Fruit fly (Drosophila melanogaster) Kc167 (cell line): Measurements from ENCODE around the gene Rok.

Experiments used
- Myc ChIP-seq: fragments of >200 bp; optimal IDR thresholded peaks from 2 replicates; lab custom pipeline; 2017; ENCODE audit warnings: missing external identifiers
- Sin3A ChIP-seq: fragments of >200 bp; optimal IDR thresholded peaks from 2 replicates; lab custom pipeline; 2018; ENCODE audit warnings: missing external identifiers
- h ChIP-seq: fragments of >200 bp; optimal IDR thresholded peaks from 3 replicates; lab custom pipeline; 2018; ENCODE audit warnings: missing external identifiers
- insv ChIP-seq: fragments of >200 bp; optimal IDR thresholded peaks from 3 replicates; lab custom pipeline; 2018; ENCODE audit warnings: missing external identifiers
- psq ChIP-seq: fragments of >200 bp; optimal IDR thresholded peaks from 2 replicates; lab custom pipeline; 2017; ENCODE audit warnings: missing external identifiers
- ttk ChIP-seq: sonication (Bioruptor generic); optimal IDR thresholded peaks from 2 replicates; lab custom pipeline; 2017; ENCODE audit warnings: missing external identifiers

Rok gene

dm6 chrX:16643363-16643946, 6.2 kb upstream of the Rok start:
- TF ChIP-seq insv (lab: Kevin White, UChicago) (no peak), ttk (no peak), psq (no peak), Sin3A (no peak), Myc (no peak), h (lab: Kevin White, UChicago) (no peak)

DNA sequence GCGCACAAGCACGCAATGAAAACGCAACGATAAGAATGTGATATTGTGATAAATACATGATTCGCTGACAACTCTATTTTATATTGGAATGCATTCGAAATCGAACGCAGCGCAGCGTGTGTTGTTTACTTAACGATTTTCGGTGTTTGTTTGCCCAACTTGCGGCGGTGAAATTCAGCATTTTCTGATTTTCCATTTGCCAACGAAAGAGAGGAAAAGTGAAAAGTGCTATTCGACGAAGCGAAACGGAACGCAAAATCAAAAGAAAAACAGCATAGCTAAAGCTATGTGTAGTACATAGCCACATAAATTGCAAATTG, 3.8 kb upstream of the Rok start:
- TF ChIP-seq psq (no peak), insv (lab: Kevin White, UChicago) (no peak), ttk (no peak), Sin3A (no peak), Myc (no peak), h (lab: Kevin White, UChicago) (no peak)

dm6 chrX:16640260-16641100, 3.3 kb upstream of the Rok start, which contains the start of the genes SNRPG and mthl1:
Gene SNRPG, minus strand, starts transcription at chrX:16640419.
Gene mthl1, plus strand, starts transcription at chrX:16640968.
- no peak for TF ChIP-seq psq
- no peak for TF ChIP-seq ttk
- TF ChIP-seq h (lab: Kevin White, UChicago), result no peak
- TF ChIP-seq Myc, result no peak
- no peak for TF ChIP-seq insv (lab: Kevin White, UChicago)
- TF ChIP-seq Sin3A, result no peak

dm6 chrX:16637594-16638485, 626 bp upstream of the Rok start, which contains the start of gene RpS19a:
Gene RpS19a, plus strand, starts transcription at chrX:16637894.
- TF ChIP-seq insv (lab: Kevin White, UChicago) (no peak), psq (peak; percentile 98)

dm6 chrX:16633181-16633957, 3.8 kb downstream of the Rok start:
- TF ChIP-seq insv (lab: Kevin White, UChicago), result no peak
- TF ChIP-seq Myc, result no peak
- TF ChIP-seq h (lab: Kevin White, UChicago), result no peak
- no peak for TF ChIP-seq psq
- no peak for TF ChIP-seq Sin3A

DNA sequence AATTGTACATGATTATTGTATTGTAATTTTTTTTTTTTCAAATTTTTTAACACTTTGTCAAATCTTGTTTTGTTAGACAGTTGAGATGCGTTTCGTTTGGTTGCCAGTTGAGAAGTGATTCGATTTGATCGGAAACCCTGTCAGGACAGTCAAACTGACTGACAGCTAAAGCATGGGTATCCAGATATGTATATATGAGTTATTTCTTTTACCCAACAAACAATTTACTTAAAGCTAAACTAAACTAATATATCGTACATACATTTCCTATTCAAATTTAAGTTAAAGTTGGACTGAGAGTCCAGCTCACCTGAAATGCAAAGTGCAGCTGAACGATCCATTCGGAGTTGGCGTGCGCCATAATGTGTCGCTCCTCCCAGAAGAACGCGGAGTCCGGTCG, 5.1 kb downstream of the Rok start, which contains the start of gene CG9777:
CG9777 (minus strand) TSS at position 101 of the 400 bp plus-strand sequence.
- no peak for TF ChIP-seq Myc
- no peak for TF ChIP-seq psq
- TF ChIP-seq ttk, result no peak
- TF ChIP-seq Sin3A, result no peak
- TF ChIP-seq h (lab: Kevin White, UChicago), result no peak
- TF ChIP-seq insv (lab: Kevin White, UChicago), result no peak

- no peak for TF ChIP-seq h (lab: Kevin White, UChicago)
- no peak for TF ChIP-seq Sin3A
- no peak for TF ChIP-seq Myc
- no peak for TF ChIP-seq insv (lab: Kevin White, UChicago)
- no peak for TF ChIP-seq ttk
- TF ChIP-seq psq, result no peak
These were observed 12.7 kb downstream of the Rok start for dm6 chrX:16624519-16624918.

- TF ChIP-seq insv (lab: Kevin White, UChicago), result no peak
- no peak for TF ChIP-seq Myc
- TF ChIP-seq psq, result no peak
- no peak for TF ChIP-seq Sin3A
- no peak for TF ChIP-seq ttk
These were observed 13.7 kb downstream of the Rok start for dm6 chrX:16623524-16623923.

dm6 chrX:16621462-16621861, 15.8 kb downstream of the Rok start, which contains the start of gene CG9782:
Gene CG9782, minus strand, starts transcription at chrX:16621589.
- TF ChIP-seq ttk, result no peak
- no peak for TF ChIP-seq insv (lab: Kevin White, UChicago)
- TF ChIP-seq psq, result no peak
- no peak for TF ChIP-seq Sin3A
- TF ChIP-seq Myc, result no peak
- no peak for TF ChIP-seq h (lab: Kevin White, UChicago)

- no peak for TF ChIP-seq Sin3A
- TF ChIP-seq h (lab: Kevin White, UChicago), result no peak
- TF ChIP-seq Myc, result no peak
- TF ChIP-seq insv (lab: Kevin White, UChicago), result no peak
- TF ChIP-seq psq, result no peak
- TF ChIP-seq ttk, result no peak
These were observed 18.5 kb downstream of the Rok start for dm6 chrX:16618724-16619123.

- TF ChIP-seq psq, result no peak
- no peak for TF ChIP-seq insv (lab: Kevin White, UChicago)
- TF ChIP-seq ttk, result no peak
- no peak for TF ChIP-seq Sin3A
- TF ChIP-seq h (lab: Kevin White, UChicago), result no peak
- TF ChIP-seq Myc, result no peak
These were observed 20.2 kb downstream of the Rok start for dm6 chrX:16616773-16617738.
